Fruit fly (Drosophila melanogaster): Measurements from ENCODE around the gene Dci.

DNA sequence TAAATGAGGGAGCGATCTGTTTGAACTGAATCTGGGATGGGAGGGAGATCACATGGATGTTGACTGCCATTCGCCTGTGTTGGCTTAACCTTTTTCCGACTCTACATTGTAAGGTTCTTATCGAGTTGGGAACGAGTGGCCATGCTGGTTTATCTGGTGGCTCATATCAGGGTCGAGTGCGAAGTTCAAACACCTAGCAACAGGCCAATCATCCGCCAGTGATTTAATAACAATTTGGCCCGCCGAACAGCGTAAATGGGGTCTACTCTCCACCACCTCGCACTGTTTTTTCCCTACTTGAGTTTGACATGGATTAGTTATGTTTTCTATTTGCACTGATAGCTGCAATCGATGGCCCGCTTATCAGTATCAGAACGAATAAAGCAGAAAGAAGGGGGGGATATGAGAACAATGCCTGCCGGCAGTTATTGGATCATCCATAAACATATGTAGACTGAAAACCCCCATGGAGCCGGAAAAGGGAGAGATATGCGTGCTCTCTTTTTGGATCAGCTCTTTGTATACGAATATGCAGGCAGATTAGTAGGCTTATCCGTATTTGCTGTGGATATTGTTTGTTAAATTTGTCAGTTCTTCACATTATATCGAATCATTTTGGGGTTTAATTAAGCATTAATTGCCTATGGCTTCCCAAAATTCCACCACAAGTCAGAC, 36.4 kb downstream of the Dci start:
- TF ChIP-seq CG2678 (tag; optimal IDR thresholded peaks at IDR 0.05), result peak; percentile 14
- no peak for TF ChIP-seq CG12659 (GFP tag; optimal IDR thresholded peaks at IDR 0.05)
- no peak for TF ChIP-seq Hey (tag; optimal IDR thresholded peaks at IDR 0.05)
- TF ChIP-seq Drgx (GFP tag; IDR thresholded peaks at IDR 0.05), result no peak
- TF ChIP-seq cg (GFP tag; optimal IDR thresholded peaks at IDR 0.05), result no peak
- no peak for TF ChIP-seq CG6854 (GFP tag; optimal IDR thresholded peaks at IDR 0.05)
- no peak for TF ChIP-seq Myb (GFP tag; optimal IDR thresholded peaks at IDR 0.05)

All from whole organism, embryonic.